Fruit fly (Drosophila melanogaster) whole organism: ENCODE measurements around the gene uncNacbeta.

Source experiments
- CG8478 ChIP-seq: fragments of >200 bp; optimal IDR thresholded peaks from 2 replicates; lab custom pipeline; 2018; ENCODE audit warnings: inconsistent platforms
- Dll ChIP-seq: fragments of >200 bp; optimal IDR thresholded peaks from 2 replicates; lab custom pipeline; 2017
- EcR ChIP-seq, 2 experiments: fragments of >200 bp; optimal IDR thresholded peaks; 2 replicates each; lab custom pipeline; 2017; ENCODE audit warnings: missing biosample characterization in 2 of 2, missing genetic modification characterization in 2 of 2, missing genetic modification reagents in 2 of 2
- pan ChIP-seq: fragments of >200 bp; optimal IDR thresholded peaks from 2 replicates; lab custom pipeline; 2017
- psq ChIP-seq: fragments of >200 bp; optimal IDR thresholded peaks from 2 replicates; lab custom pipeline; 2017
- usp ChIP-seq: fragments of >200 bp; optimal IDR thresholded peaks from 2 replicates; lab custom pipeline; 2017; ENCODE audit warnings: missing biosample characterization, missing genetic modification characterization, mixed read lengths

DNA sequence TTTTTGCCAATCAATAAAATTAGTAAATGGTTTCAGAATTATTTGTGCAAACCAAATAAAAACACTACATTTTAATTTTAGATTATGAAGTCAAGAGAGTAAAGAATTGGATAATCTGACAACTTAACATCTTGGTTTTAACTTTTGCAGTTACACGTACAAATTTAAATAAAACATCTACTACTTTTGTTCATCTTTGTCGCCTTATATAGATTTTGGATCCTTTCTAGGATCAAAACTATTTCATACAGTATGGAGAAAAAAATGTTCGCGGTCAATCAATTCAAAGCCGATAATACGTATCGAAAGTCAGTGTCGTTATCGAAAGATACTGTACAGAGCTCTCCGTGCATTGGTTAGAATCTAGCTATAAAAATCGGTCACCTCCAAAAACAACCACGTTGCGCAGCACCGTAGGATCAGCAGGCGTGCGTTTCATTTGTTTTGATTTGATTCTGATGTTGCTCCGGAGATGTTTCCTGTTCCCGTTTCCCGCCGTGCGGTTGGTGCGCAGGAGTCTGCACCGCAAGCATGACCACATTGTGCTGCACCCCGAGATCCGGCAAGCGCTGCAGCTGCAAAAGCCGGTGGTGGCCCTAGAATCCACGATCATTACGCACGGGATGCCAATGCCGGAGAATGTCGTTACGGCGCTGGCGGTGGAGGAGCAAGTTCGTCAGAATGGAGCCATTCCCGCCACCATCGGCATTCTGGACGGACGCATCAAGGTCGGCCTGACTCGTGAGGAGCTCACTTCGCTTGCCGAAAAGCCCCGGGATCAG lies at the start of gene uncNacbeta, which contains the start of gene CG2794:
- no peak for TF ChIP-seq CG8478
- no peak for TF ChIP-seq psq
- TF ChIP-seq usp (GFP tag; lab: Kevin White, UChicago): no peak
- no peak for TF ChIP-seq Dll
- TF ChIP-seq pan (lab: Kevin White, UChicago): no peak
- no peak for TF ChIP-seq EcR (GFP tag; optimal IDR thresholded peaks at IDR 0.05; lab: Kevin White, UChicago)
